Worm (Caenorhabditis elegans) whole organism, L2 larva: ENCODE results near the gene mrpl-39.

Source experiments
- ZK546.5 ChIP-seq: sonication (generic microtip); optimal IDR thresholded peaks from 2 replicates; lab custom pipeline; 2017; ENCODE audit warnings: missing biosample characterization, missing genetic modification characterization
- egl-27 ChIP-seq: sonication (generic microtip); optimal IDR thresholded peaks from 3 replicates; lab custom pipeline; 2017; ENCODE audit warnings: missing biosample characterization, missing genetic modification reagents, missing genetic modification characterization
- elt-3 ChIP-seq: sonication (generic microtip); optimal IDR thresholded peaks from 2 replicates; lab custom pipeline; 2017; ENCODE audit warnings: missing biosample characterization, missing genetic modification characterization
- lin-13 ChIP-seq: fragments of 150-350 bp; optimal IDR thresholded peaks from 2 replicates; lab custom pipeline; 2014; ENCODE audit warnings: missing biosample characterization, missing genetic modification reagents, missing genetic modification characterization
- skn-1 ChIP-seq: sonication (generic microtip); optimal IDR thresholded peaks from 2 replicates; lab custom pipeline; 2017; ENCODE audit warnings: missing biosample characterization, missing genetic modification characterization
- snpc-4 ChIP-seq: fragments of 150-350 bp; optimal IDR thresholded peaks from 2 replicates; lab custom pipeline; 2014; ENCODE audit warnings: missing biosample characterization, missing genetic modification characterization
- zag-1 ChIP-seq: fragments of 150-350 bp; optimal IDR thresholded peaks from 2 replicates; lab custom pipeline; 2014; ENCODE audit warnings: missing biosample characterization, missing genetic modification characterization

ce11 chrV:1781922-1782321, 39.5 kb upstream of the mrpl-39 start, which contains the start of gene F36H9.5:
- TF ChIP-seq elt-3 (tag; lab: Kevin White, UChicago) (no peak), zag-1 (tag; lab: Kevin White, UChicago) (no peak), egl-27 (tag; lab: Kevin White, UChicago) (no peak), ZK546.5 (tag; lab: Kevin White, UChicago) (no peak), snpc-4 (no peak), lin-13 (GFP tag; lab: Kevin White, UChicago) (no peak), skn-1 (tag; lab: Kevin White, UChicago) (no peak)
